1 fruit fly cellular context compared by ENCODE assay signal in the genomic region with DNA sequence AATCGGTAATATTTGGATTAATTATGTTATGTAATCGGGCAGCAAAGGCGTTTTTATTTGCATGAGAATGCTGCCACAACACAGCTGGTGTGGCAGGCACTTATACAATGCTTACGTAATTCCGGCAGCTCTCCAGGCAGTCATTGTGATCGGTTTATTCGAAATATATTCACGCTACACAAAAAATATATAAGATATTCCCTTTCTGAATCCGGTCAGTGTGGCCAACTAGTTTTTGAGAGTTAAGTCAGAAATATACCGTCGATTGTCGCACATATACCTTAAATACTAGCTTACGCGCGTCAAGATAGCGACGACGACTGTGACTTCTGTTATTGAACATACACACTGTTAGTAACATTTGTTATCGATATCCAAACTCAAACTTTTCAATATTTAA.
A peak's percentile ranks its signal among the peaks of the same experiment; 100 is the strongest.
TF ChIP-seq lines count a peak whose summit lies in the region.

A gene (minus strand): TSS at position 238 of the 400 bp plus-strand sequence.

TF ChIP-seq in whole organism, embryonic, 481 proteins besides CTCF, POLR2A, EP300 and RAD21 (continued from another document):
- TF ChIP-seq YL-1 (GFP tag; optimal IDR thresholded peaks at IDR 0.05; lab: Kevin White, UChicago) (peak; percentile 73), gfzf (GFP tag; optimal IDR thresholded peaks at IDR 0.05; lab: Kevin White, UChicago) (peak; percentile 78), CG4820 (GFP tag; optimal IDR thresholded peaks at IDR 0.05; lab: Kevin White, UChicago) (no peak), fd3F (GFP tag; optimal IDR thresholded peaks at IDR 0.05; lab: Kevin White, UChicago) (no peak), Dref (GFP tag; IDR thresholded peaks at IDR 0.05; lab: Robert Waterston, UW) (peak; percentile 60), Atf6 (GFP tag; IDR thresholded peaks at IDR 0.05; lab: Robert Waterston, UW) (0 out of 2 replicates have a peak, but pooled peaks have one; percentile 24), pzg (GFP tag; optimal IDR thresholded peaks at IDR 0.05; lab: Kevin White, UChicago) (peak; percentile 79), CG7745 (tag; optimal IDR thresholded peaks at IDR 0.05; lab: Kevin White, UChicago) (no peak), Sry-δ (GFP tag; optimal IDR thresholded peaks at IDR 0.05; lab: Kevin White, UChicago) (peak; percentile 29), MESR4 (GFP tag; optimal IDR thresholded peaks at IDR 0.05; lab: Kevin White, UChicago) (peak; percentile 87), CG17912 (GFP tag; optimal IDR thresholded peaks at IDR 0.05; lab: Kevin White, UChicago) (no peak), CG12659 (GFP tag; optimal IDR thresholded peaks at IDR 0.05; lab: Kevin White, UChicago) (peak; percentile 65), Ets97D (GFP tag; optimal IDR thresholded peaks at IDR 0.05; lab: Kevin White, UChicago) (peak; percentile 67), Myb (GFP tag; optimal IDR thresholded peaks at IDR 0.05; lab: Kevin White, UChicago) (peak; percentile 40), CG1603 (tag; optimal IDR thresholded peaks at IDR 0.05; lab: Kevin White, UChicago) (peak; percentile 99), CG14710 (tag; optimal IDR thresholded peaks at IDR 0.05; lab: Kevin White, UChicago) (peak; percentile 23), CG17829 (tag; optimal IDR thresholded peaks at IDR 0.05; lab: Kevin White, UChicago) (peak; percentile 18), sens (GFP tag; lab: Kevin White, UChicago) (peak; percentile 66), phol (tag; optimal IDR thresholded peaks at IDR 0.05; lab: Kevin White, UChicago) (no peak), ase (GFP tag; IDR thresholded peaks at IDR 0.05; lab: Robert Waterston, UW) (no peak), Fer1 (GFP tag; optimal IDR thresholded peaks at IDR 0.05; lab: Kevin White, UChicago) (no peak), cas (GFP tag; IDR thresholded peaks at IDR 0.05; lab: Robert Waterston, UW) (no peak), BEAF-32 (GFP tag; optimal IDR thresholded peaks at IDR 0.05; lab: Kevin White, UChicago) (peak; percentile 51), Side (GFP tag; optimal IDR thresholded peaks at IDR 0.05; lab: Kevin White, UChicago) (no peak), exex (tag; optimal IDR thresholded peaks at IDR 0.05; lab: Kevin White, UChicago) (no peak), CG8765 (GFP tag; IDR thresholded peaks at IDR 0.05; lab: Robert Waterston, UW) (no peak), MBD-R2 (GFP tag; IDR thresholded peaks at IDR 0.05; lab: Robert Waterston, UW) (peak; percentile 37; the same call in 1 of the 2 replicates), vnd (GFP tag; IDR thresholded peaks at IDR 0.05; lab: Robert Waterston, UW; ENCODE audit: partially characterized antibody) (no peak), PHDP (tag; optimal IDR thresholded peaks at IDR 0.05; lab: Kevin White, UChicago) (no peak), Dp (GFP tag; optimal IDR thresholded peaks at IDR 0.05; lab: Kevin White, UChicago) (peak; percentile 49), Lhr (GFP tag; optimal IDR thresholded peaks at IDR 0.05; lab: Kevin White, UChicago) (peak; percentile 10), salm (tag; optimal IDR thresholded peaks at IDR 0.05; lab: Kevin White, UChicago) (no peak), Doc3 (GFP tag; IDR thresholded peaks at IDR 0.05; lab: Robert Waterston, UW; ENCODE audit: partially characterized antibody) (0 out of 3 replicates have a peak, but pooled peaks have one; percentile 37)
